Worm (Caenorhabditis elegans) whole organism, midembryonic: ENCODE results near the gene hyl-1.

Experiments used
- T22C8.4 ChIP-seq: fragments of 200-800 bp; sonication (Bioruptor generic); IDR thresholded peaks from 2 replicates; pipeline ENCODE4 v1.3.6; 2022; ENCODE audit warnings: missing genetic modification characterization, missing compliant biosample characterization
- cog-1 ChIP-seq: sonication (generic microtip); optimal IDR thresholded peaks from 2 replicates; lab custom pipeline; 2016; ENCODE audit warnings: missing genetic modification characterization, missing compliant biosample characterization
- flt-1 ChIP-seq: fragments of 200-800 bp; sonication (Bioruptor generic); IDR thresholded peaks from 2 replicates; pipeline ENCODE4 v1.3.6; 2022; ENCODE audit warnings: missing genetic modification characterization, missing compliant biosample characterization
- klf-2 ChIP-seq: fragments of 200-800 bp; sonication (Bioruptor generic); conservative IDR thresholded peaks from 2 replicates; pipeline ENCODE4 v1.3.6; 2022; ENCODE audit warnings: missing genetic modification reagents, missing genetic modification characterization, missing compliant biosample characterization
- med-1 ChIP-seq: sonication (generic microtip); optimal IDR thresholded peaks from 2 replicates; lab custom pipeline; 2017; ENCODE audit warnings: missing genetic modification characterization, mild to moderate bottlenecking, missing compliant biosample characterization, antibody characterized with exemption, missing genetic modification reagents; ENCODE audit not compliant: insufficient read depth
- ref-1 ChIP-seq: fragments of 200-800 bp; sonication (Bioruptor generic); conservative IDR thresholded peaks from 2 replicates; pipeline ENCODE4 v1.3.6; 2022; ENCODE audit warnings: missing genetic modification reagents, missing genetic modification characterization, missing compliant biosample characterization
- tab-1 ChIP-seq: fragments of 200-800 bp; sonication (Bioruptor generic); IDR thresholded peaks from 2 replicates; pipeline ENCODE4 v1.3.6; 2022; ENCODE audit warnings: missing genetic modification characterization, missing compliant biosample characterization
- ztf-23 ChIP-seq: fragments of 200-800 bp; sonication (Bioruptor generic); IDR thresholded peaks from 2 replicates; pipeline ENCODE4 v1.3.6; 2022; ENCODE audit warnings: missing genetic modification reagents, missing genetic modification characterization, missing compliant biosample characterization
- ztf-29 ChIP-seq: fragments of 200-800 bp; sonication (Bioruptor generic); IDR thresholded peaks from 2 replicates; pipeline ENCODE4 v1.3.6; 2022; ENCODE audit warnings: missing genetic modification reagents, missing genetic modification characterization, missing compliant biosample characterization

Gene hyl-1

ce11 chrIV:8538659-8539173, at the start of gene hyl-1:
Gene hyl-1, plus strand, starts transcription at chrIV:8539123.
- no peak for TF ChIP-seq cog-1 (tag; lab: Kevin White, UChicago)
- no peak for TF ChIP-seq med-1 (GFP tag; lab: Kevin White, UChicago)
- TF ChIP-seq ref-1: no peak
- TF ChIP-seq T22C8.4 (GFP tag; lab: Robert Waterston, UW): no peak
- no peak for TF ChIP-seq ztf-29
- TF ChIP-seq flt-1 (GFP tag; lab: Robert Waterston, UW): no peak
- TF ChIP-seq klf-2 (GFP tag; lab: Robert Waterston, UW): no peak
- TF ChIP-seq ztf-23 (GFP tag; lab: Robert Waterston, UW): no peak
- TF ChIP-seq tab-1 (GFP tag; lab: Robert Waterston, UW): no peak

- TF ChIP-seq flt-1 (GFP tag; lab: Robert Waterston, UW) (no peak), ztf-29 (no peak), tab-1 (GFP tag; lab: Robert Waterston, UW) (no peak), ref-1 (no peak), ztf-23 (GFP tag; lab: Robert Waterston, UW) (no peak), T22C8.4 (GFP tag; lab: Robert Waterston, UW) (no peak), klf-2 (GFP tag; lab: Robert Waterston, UW) (no peak), med-1 (GFP tag; lab: Kevin White, UChicago) (no peak), cog-1 (tag; lab: Kevin White, UChicago) (no peak)
Observed at ce11 chrIV:8489915-8490314, 49.0 kb upstream of the hyl-1 start, which contains the start of gene srlf-2. Gene srlf-2, plus strand, starts transcription at chrIV:8490215.

- TF ChIP-seq klf-2 (GFP tag; lab: Robert Waterston, UW): no peak
- TF ChIP-seq ref-1: no peak
- TF ChIP-seq flt-1 (GFP tag; lab: Robert Waterston, UW): no peak
- TF ChIP-seq cog-1 (tag; lab: Kevin White, UChicago): no peak
- TF ChIP-seq med-1 (GFP tag; lab: Kevin White, UChicago): no peak
- no peak for TF ChIP-seq T22C8.4 (GFP tag; lab: Robert Waterston, UW)
- no peak for TF ChIP-seq tab-1 (GFP tag; lab: Robert Waterston, UW)
- TF ChIP-seq ztf-29: no peak
- TF ChIP-seq ztf-23 (GFP tag; lab: Robert Waterston, UW): no peak
Observed at ce11 chrIV:8492242-8492641, 46.7 kb upstream of the hyl-1 start, which contains the start of gene sru-7. Gene sru-7, plus strand, starts transcription at chrIV:8492542.

- no peak for TF ChIP-seq tab-1 (GFP tag; lab: Robert Waterston, UW)
- TF ChIP-seq ref-1: no peak
- no peak for TF ChIP-seq klf-2 (GFP tag; lab: Robert Waterston, UW)
- TF ChIP-seq flt-1 (GFP tag; lab: Robert Waterston, UW): no peak
- TF ChIP-seq ztf-23 (GFP tag; lab: Robert Waterston, UW): no peak
- TF ChIP-seq T22C8.4 (GFP tag; lab: Robert Waterston, UW): no peak
- TF ChIP-seq med-1 (GFP tag; lab: Kevin White, UChicago): no peak
Observed at ce11 chrIV:8496263-8496662, 42.7 kb upstream of the hyl-1 start, which contains the start of gene C28C12.12. Gene C28C12.12, minus strand, starts transcription at chrIV:8496363.

- no peak for TF ChIP-seq ztf-29
- no peak for TF ChIP-seq med-1 (GFP tag; lab: Kevin White, UChicago)
- no peak for TF ChIP-seq tab-1 (GFP tag; lab: Robert Waterston, UW)
- TF ChIP-seq ref-1: no peak
- no peak for TF ChIP-seq ztf-23 (GFP tag; lab: Robert Waterston, UW)
- no peak for TF ChIP-seq T22C8.4 (GFP tag; lab: Robert Waterston, UW)
- no peak for TF ChIP-seq cog-1 (tag; lab: Kevin White, UChicago)
- TF ChIP-seq flt-1 (GFP tag; lab: Robert Waterston, UW): no peak
- TF ChIP-seq klf-2 (GFP tag; lab: Robert Waterston, UW): no peak
Observed at ce11 chrIV:8498773-8499360, 40.1 kb upstream of the hyl-1 start, which contains the start of the genes acdh-13 and mesp-1. Gene acdh-13, minus strand, starts transcription at chrIV:8498823. Gene mesp-1, plus strand, starts transcription at chrIV:8499310.

- no peak for TF ChIP-seq ztf-23 (GFP tag; lab: Robert Waterston, UW)
Observed at ce11 chrIV:8499956-8500355, 39.0 kb upstream of the hyl-1 start.

ce11 chrIV:8501382-8501781, 37.5 kb upstream of the hyl-1 start, which contains the start of gene C28C12.1:
Gene C28C12.1, plus strand, starts transcription at chrIV:8501682.
- no peak for TF ChIP-seq flt-1 (GFP tag; lab: Robert Waterston, UW)
- TF ChIP-seq klf-2 (GFP tag; lab: Robert Waterston, UW): no peak
- TF ChIP-seq med-1 (GFP tag; lab: Kevin White, UChicago): no peak
- TF ChIP-seq tab-1 (GFP tag; lab: Robert Waterston, UW): no peak
- TF ChIP-seq cog-1 (tag; lab: Kevin White, UChicago): no peak
- TF ChIP-seq T22C8.4 (GFP tag; lab: Robert Waterston, UW): no peak
- TF ChIP-seq ref-1: no peak
- TF ChIP-seq ztf-23 (GFP tag; lab: Robert Waterston, UW): no peak
- no peak for TF ChIP-seq ztf-29

- TF ChIP-seq tab-1 (GFP tag; lab: Robert Waterston, UW) (no peak), flt-1 (GFP tag; lab: Robert Waterston, UW) (no peak), klf-2 (GFP tag; lab: Robert Waterston, UW) (no peak), ref-1 (no peak), ztf-23 (GFP tag; lab: Robert Waterston, UW) (no peak), cog-1 (tag; lab: Kevin White, UChicago) (no peak)
Observed at ce11 chrIV:8506034-8506433, 32.9 kb upstream of the hyl-1 start.

- TF ChIP-seq ref-1 (no peak), klf-2 (GFP tag; lab: Robert Waterston, UW) (no peak), T22C8.4 (GFP tag; lab: Robert Waterston, UW) (no peak), cog-1 (tag; lab: Kevin White, UChicago) (no peak), med-1 (GFP tag; lab: Kevin White, UChicago) (no peak), flt-1 (GFP tag; lab: Robert Waterston, UW) (no peak), tab-1 (GFP tag; lab: Robert Waterston, UW) (no peak), ztf-29 (no peak), ztf-23 (GFP tag; lab: Robert Waterston, UW) (no peak)
Observed at ce11 chrIV:8510534-8510933, 28.4 kb upstream of the hyl-1 start, which contains the start of gene tag-77. Gene tag-77, minus strand, starts transcription at chrIV:8510548.
